Worm (Caenorhabditis elegans) whole organism, late embryonic: ENCODE results near the gene frh-1.

Experiments
- F13H6.1 ChIP-seq: sonication (generic microtip); optimal IDR thresholded peaks from 2 replicates; lab custom pipeline; 2016; ENCODE audit warnings: missing genetic modification characterization, missing compliant biosample characterization
- K09A11.1 ChIP-seq: sonication (generic microtip); optimal IDR thresholded peaks from 2 replicates; lab custom pipeline; 2017; ENCODE audit warnings: antibody characterized with exemption, mild to moderate bottlenecking, missing genetic modification characterization, missing compliant biosample characterization; ENCODE audit not compliant: insufficient read depth
- Y22D7AL.16 ChIP-seq: sonication (generic microtip); optimal IDR thresholded peaks from 2 replicates; lab custom pipeline; 2016; ENCODE audit warnings: missing genetic modification characterization, missing compliant biosample characterization
- ceh-14 ChIP-seq: sonication (generic microtip); optimal IDR thresholded peaks from 2 replicates; lab custom pipeline; 2016; ENCODE audit warnings: missing genotype, missing genetic modification characterization, missing compliant biosample characterization
- ceh-19 ChIP-seq: fragments of 200-800 bp; sonication (Bioruptor generic); optimal IDR thresholded peaks from 2 replicates; lab custom pipeline; 2018; ENCODE audit warnings: mild to moderate bottlenecking, missing genetic modification characterization, missing compliant biosample characterization
- ceh-2 ChIP-seq: sonication (generic microtip); optimal IDR thresholded peaks from 2 replicates; lab custom pipeline; 2016; ENCODE audit warnings: missing genotype, missing genetic modification characterization, missing compliant biosample characterization
- ceh-22 ChIP-seq: sonication (generic microtip); optimal IDR thresholded peaks from 2 replicates; lab custom pipeline; 2017; ENCODE audit warnings: missing biosample characterization, missing genetic modification characterization
- ceh-30 ChIP-seq: fragments of 150-350 bp; optimal IDR thresholded peaks from 2 replicates; lab custom pipeline; 2014; ENCODE audit warnings: missing biosample characterization, missing genetic modification characterization
- ceh-34 ChIP-seq: sonication (generic microtip); optimal IDR thresholded peaks from 2 replicates; lab custom pipeline; 2016; ENCODE audit warnings: mild to moderate bottlenecking, missing genetic modification characterization, missing compliant biosample characterization
- ceh-6 ChIP-seq: fragments of 200-800 bp; sonication (Bioruptor generic); optimal IDR thresholded peaks from 2 replicates; lab custom pipeline; 2018; ENCODE audit warnings: mild to moderate bottlenecking, missing genetic modification characterization, missing compliant biosample characterization
- ceh-9 ChIP-seq: sonication (generic microtip); optimal IDR thresholded peaks from 2 replicates; lab custom pipeline; 2016; ENCODE audit warnings: mild to moderate bottlenecking, missing genetic modification characterization, inconsistent platforms, missing compliant biosample characterization
- che-1 ChIP-seq: sonication (generic microtip); optimal IDR thresholded peaks from 2 replicates; lab custom pipeline; 2016; ENCODE audit warnings: mild to moderate bottlenecking, missing genetic modification characterization, missing compliant biosample characterization
- dve-1 ChIP-seq: sonication (generic microtip); optimal IDR thresholded peaks from 2 replicates; lab custom pipeline; 2017; ENCODE audit warnings: antibody characterized with exemption, mild to moderate bottlenecking, missing genetic modification characterization, missing compliant biosample characterization
- elt-4 ChIP-seq: sonication (generic microtip); optimal IDR thresholded peaks from 2 replicates; lab custom pipeline; 2016; ENCODE audit warnings: missing genetic modification characterization, missing compliant biosample characterization
- eyg-1 ChIP-seq: sonication (generic microtip); optimal IDR thresholded peaks from 2 replicates; lab custom pipeline; 2016; ENCODE audit warnings: missing genotype, missing genetic modification characterization, missing compliant biosample characterization
- fkh-10 ChIP-seq: fragments of 150-350 bp; optimal IDR thresholded peaks from 2 replicates; lab custom pipeline; 2014; ENCODE audit warnings: missing biosample characterization, missing genetic modification reagents, missing genetic modification characterization
- fkh-6 ChIP-seq: sonication (generic microtip); optimal IDR thresholded peaks from 2 replicates; lab custom pipeline; 2016; ENCODE audit warnings: missing genetic modification characterization, missing compliant biosample characterization
- gmeb-2 ChIP-seq: sonication (generic microtip); optimal IDR thresholded peaks from 2 replicates; lab custom pipeline; 2016; ENCODE audit warnings: missing genetic modification characterization, inconsistent platforms, missing compliant biosample characterization
- hlh-13 ChIP-seq: fragments of 200-800 bp; sonication (Bioruptor generic); optimal IDR thresholded peaks from 2 replicates; lab custom pipeline; 2018; ENCODE audit warnings: mild to moderate bottlenecking, missing genetic modification characterization, missing compliant biosample characterization
- hlh-15 ChIP-seq: sonication (generic microtip); optimal IDR thresholded peaks from 2 replicates; lab custom pipeline; 2016; ENCODE audit warnings: missing genetic modification characterization, missing compliant biosample characterization
- hlh-6 ChIP-seq: sonication (generic microtip); optimal IDR thresholded peaks from 2 replicates; lab custom pipeline; 2016; ENCODE audit warnings: missing genotype, missing genetic modification characterization, missing compliant biosample characterization
- hlh-8 ChIP-seq: sonication (generic microtip); optimal IDR thresholded peaks from 2 replicates; lab custom pipeline; 2016; ENCODE audit warnings: missing genotype, missing genetic modification characterization, missing compliant biosample characterization
- lim-6 ChIP-seq: sonication (generic microtip); optimal IDR thresholded peaks from 2 replicates; lab custom pipeline; 2016; ENCODE audit warnings: missing genetic modification characterization, missing compliant biosample characterization
- lin-11 ChIP-seq: fragments of 200-800 bp; sonication (Bioruptor generic); optimal IDR thresholded peaks from 2 replicates; lab custom pipeline; 2018; ENCODE audit warnings: mild to moderate bottlenecking, missing genetic modification characterization, missing compliant biosample characterization
- mec-3 ChIP-seq: sonication (generic microtip); optimal IDR thresholded peaks from 2 replicates; lab custom pipeline; 2016; ENCODE audit warnings: borderline replicate concordance, missing genetic modification characterization, missing compliant biosample characterization
- nhr-11 ChIP-seq: fragments of 150-350 bp; optimal IDR thresholded peaks from 2 replicates; lab custom pipeline; 2014; ENCODE audit warnings: missing biosample characterization, missing genetic modification characterization
- npax-4 ChIP-seq: sonication (generic microtip); optimal IDR thresholded peaks from 2 replicates; lab custom pipeline; 2016; ENCODE audit warnings: missing genetic modification characterization, missing compliant biosample characterization
- odd-2 ChIP-seq: sonication (generic microtip); optimal IDR thresholded peaks from 2 replicates; lab custom pipeline; 2017; ENCODE audit warnings: antibody characterized with exemption, mild to moderate bottlenecking, missing genetic modification characterization, missing compliant biosample characterization
- pag-3 ChIP-seq: sonication (generic microtip); optimal IDR thresholded peaks from 2 replicates; lab custom pipeline; 2016; ENCODE audit warnings: missing compliant biosample characterization, missing genetic modification characterization, borderline replicate concordance
- pat-9 ChIP-seq: fragments of 200-800 bp; sonication (Bioruptor generic); optimal IDR thresholded peaks from 2 replicates; lab custom pipeline; 2018; ENCODE audit warnings: mild to moderate bottlenecking, missing genetic modification characterization, moderate library complexity, missing compliant biosample characterization
- pha-4 ChIP-seq: fragments of 150-350 bp; optimal IDR thresholded peaks from 2 replicates; lab custom pipeline; 2018; ENCODE audit warnings: missing biosample characterization, missing genetic modification reagents, missing genetic modification characterization
- pqm-1 ChIP-seq: sonication (generic microtip); optimal IDR thresholded peaks from 2 replicates; lab custom pipeline; 2016; ENCODE audit warnings: missing genetic modification characterization, missing compliant biosample characterization
- pros-1 ChIP-seq: fragments of 150-350 bp; optimal IDR thresholded peaks from 2 replicates; lab custom pipeline; 2014; ENCODE audit warnings: missing biosample characterization, missing genetic modification reagents, missing genetic modification characterization
- ref-2 ChIP-seq: sonication (generic microtip); optimal IDR thresholded peaks from 2 replicates; lab custom pipeline; 2016; ENCODE audit warnings: missing genetic modification characterization, missing compliant biosample characterization
- sdc-2 ChIP-seq: sonication (generic microtip); optimal IDR thresholded peaks from 2 replicates; lab custom pipeline; 2016; ENCODE audit warnings: missing genotype, missing genetic modification characterization, missing compliant biosample characterization
- tbx-2 ChIP-seq: sonication (generic microtip); optimal IDR thresholded peaks from 2 replicates; lab custom pipeline; 2016; ENCODE audit warnings: missing genetic modification characterization, missing compliant biosample characterization
- unc-55 ChIP-seq: sonication (generic microtip); optimal IDR thresholded peaks from 2 replicates; lab custom pipeline; 2017; ENCODE audit warnings: missing biosample characterization, missing genetic modification reagents, missing genetic modification characterization
- unc-86 ChIP-seq: sonication (generic microtip); optimal IDR thresholded peaks from 2 replicates; lab custom pipeline; 2016; ENCODE audit warnings: missing genetic modification characterization, missing compliant biosample characterization
- zip-5 ChIP-seq: sonication (generic microtip); optimal IDR thresholded peaks from 2 replicates; lab custom pipeline; 2016; ENCODE audit warnings: missing genetic modification characterization, missing compliant biosample characterization
- ztf-16 ChIP-seq: sonication (generic microtip); optimal IDR thresholded peaks from 2 replicates; lab custom pipeline; 2017; ENCODE audit warnings: missing genetic modification characterization, missing compliant biosample characterization

frh-1 gene

DNA sequence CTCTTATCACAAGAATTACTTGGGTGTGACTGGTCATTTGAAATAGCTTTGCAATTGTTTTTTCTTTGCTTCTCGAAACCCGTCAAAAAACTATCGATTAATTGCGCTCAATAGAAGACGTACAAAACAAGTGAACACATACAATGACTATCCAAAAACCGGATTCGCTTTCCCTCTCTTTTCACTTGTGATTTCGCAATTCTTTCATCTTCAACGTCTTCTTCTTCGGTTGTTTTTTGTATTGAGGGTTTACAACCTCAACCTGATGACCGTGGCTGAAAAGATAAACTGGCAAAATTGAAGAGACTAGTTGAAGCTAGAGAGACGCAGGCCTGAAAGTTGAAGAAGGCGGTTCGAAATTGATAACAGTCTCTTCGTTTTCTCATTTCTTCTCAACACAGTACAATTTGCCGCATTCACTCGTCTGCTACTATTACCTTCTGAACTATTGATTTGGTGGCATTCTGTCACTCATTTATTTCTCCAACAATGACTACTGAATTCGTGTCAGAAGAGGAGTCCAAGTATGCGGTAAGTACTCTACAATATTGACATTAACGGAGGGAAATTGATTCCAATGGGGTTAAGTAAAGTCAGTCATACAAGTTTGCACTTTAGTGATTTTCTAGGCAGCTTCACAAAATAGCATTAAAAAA, 31.1 kb upstream of the frh-1 start:
- TF ChIP-seq lin-11 (tag; lab: Kevin White, UChicago) (no peak), npax-4 (tag; lab: Kevin White, UChicago) (no peak), eyg-1 (no peak), che-1 (no peak), F13H6.1 (no peak), Y22D7AL.16 (no peak), tbx-2 (tag; lab: Kevin White, UChicago) (no peak), ceh-2 (tag; lab: Kevin White, UChicago) (no peak), dve-1 (tag; lab: Kevin White, UChicago) (no peak), pag-3 (tag; lab: Kevin White, UChicago) (no peak), ceh-34 (tag; lab: Kevin White, UChicago) (no peak), odd-2 (no peak)

- TF ChIP-seq hlh-8 (tag; lab: Kevin White, UChicago) (no peak), pha-4 (tag; lab: Kevin White, UChicago) (no peak), ceh-22 (tag; lab: Kevin White, UChicago) (no peak), hlh-13 (GFP tag; lab: Kevin White, UChicago) (no peak), hlh-15 (tag; lab: Kevin White, UChicago) (no peak), lim-6 (no peak), ceh-30 (tag; lab: Kevin White, UChicago) (no peak), unc-55 (no peak), F13H6.1 (no peak), hlh-6 (tag; lab: Kevin White, UChicago) (no peak), zip-5 (tag; lab: Kevin White, UChicago) (no peak), ceh-14 (tag; lab: Kevin White, UChicago) (no peak), ceh-9 (no peak)
Measured at ce11 chrII:5889417-5890139, 27.6 kb upstream of the frh-1 start.

- TF ChIP-seq F13H6.1 (no peak), ref-2 (tag; lab: Kevin White, UChicago) (no peak), fkh-10 (GFP tag; lab: Kevin White, UChicago) (no peak), lin-11 (tag; lab: Kevin White, UChicago) (no peak), ceh-19 (GFP tag; lab: Kevin White, UChicago) (no peak), pat-9 (tag; lab: Kevin White, UChicago) (no peak), fkh-6 (tag; lab: Kevin White, UChicago) (no peak), ceh-9 (no peak), mec-3 (no peak), K09A11.1 (no peak), gmeb-2 (tag; lab: Kevin White, UChicago) (no peak)
Measured at ce11 chrII:5892813-5893212, 24.4 kb upstream of the frh-1 start.

DNA sequence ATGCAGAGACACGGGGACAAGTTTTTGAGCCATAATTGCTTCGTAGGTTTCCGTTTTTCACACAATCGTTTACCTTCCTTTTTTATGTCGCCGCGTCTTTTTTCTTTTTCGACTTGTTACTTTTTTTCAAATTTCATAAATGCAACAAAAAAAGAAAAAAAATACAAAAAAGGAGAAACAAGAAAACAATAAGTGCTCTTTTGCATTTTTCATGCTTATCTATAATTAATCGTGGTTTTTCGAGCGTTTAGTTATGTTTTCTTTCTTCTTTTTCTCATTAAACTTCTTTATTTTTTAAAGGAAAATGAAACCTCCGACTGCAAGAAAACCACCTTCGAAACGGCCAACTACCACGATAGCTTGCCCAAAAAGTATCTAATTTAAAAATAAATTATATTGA, 21.4 kb upstream of the frh-1 start, which contains the start of gene F59G1.4:
Gene F59G1.4 (plus strand): TSS at position 301 of the 400 bp plus-strand sequence.
- TF ChIP-seq ztf-16 (tag; lab: Kevin White, UChicago) (no peak), ceh-6 (no peak), pros-1 (no peak), lim-6 (no peak), sdc-2 (tag; lab: Kevin White, UChicago) (no peak), hlh-13 (GFP tag; lab: Kevin White, UChicago) (no peak), elt-4 (tag; lab: Kevin White, UChicago) (no peak), pqm-1 (tag; lab: Kevin White, UChicago) (no peak), ceh-22 (tag; lab: Kevin White, UChicago) (no peak), hlh-15 (tag; lab: Kevin White, UChicago) (no peak), unc-86 (tag; lab: Kevin White, UChicago) (no peak), nhr-11 (tag; lab: Kevin White, UChicago) (no peak)
- TF ChIP-seq, all 69 proteins: peak for 0
